Worm (Caenorhabditis elegans) whole organism, early embryonic: Measurements from ENCODE around the gene F53F4.4.

Experiments used
- B0310.2 ChIP-seq: sonication (generic microtip); optimal IDR thresholded peaks from 2 replicates; lab custom pipeline; 2016; ENCODE audit warnings: mild to moderate bottlenecking, missing genetic modification characterization, missing compliant biosample characterization
- F13C5.2 ChIP-seq: sonication (generic microtip); optimal IDR thresholded peaks from 2 replicates; lab custom pipeline; 2017; ENCODE audit warnings: mild to moderate bottlenecking, missing genetic modification characterization, inconsistent platforms, missing compliant biosample characterization
- aly-1 ChIP-seq: sonication (generic microtip); optimal IDR thresholded peaks from 2 replicates; lab custom pipeline; 2016; ENCODE audit warnings: missing genetic modification characterization, missing compliant biosample characterization
- ama-1 ChIP-seq: fragments of 150-350 bp; optimal IDR thresholded peaks from 2 replicates; lab custom pipeline; 2014
- ceh-13 ChIP-seq: fragments of 200-800 bp; sonication (Bioruptor generic); optimal IDR thresholded peaks from 2 replicates; lab custom pipeline; 2018; ENCODE audit warnings: mild to moderate bottlenecking, missing genetic modification characterization, missing compliant biosample characterization
- ceh-36 ChIP-seq: sonication (generic microtip); optimal IDR thresholded peaks from 2 replicates; lab custom pipeline; 2016; ENCODE audit warnings: missing genetic modification characterization, inconsistent platforms, missing compliant biosample characterization
- ets-7 ChIP-seq: sonication (generic microtip); optimal IDR thresholded peaks from 2 replicates; lab custom pipeline; 2016; ENCODE audit warnings: missing genotype, missing genetic modification characterization, missing compliant biosample characterization
- flt-1 ChIP-seq: fragments of 200-800 bp; sonication (Bioruptor generic); IDR thresholded peaks from 2 replicates; pipeline ENCODE4 v1.3.6; 2022; ENCODE audit warnings: missing genetic modification characterization, missing compliant biosample characterization
- hmbx-1 ChIP-seq: sonication (generic microtip); optimal IDR thresholded peaks from 2 replicates; lab custom pipeline; 2016; ENCODE audit warnings: mild to moderate bottlenecking, missing genetic modification characterization, missing compliant biosample characterization
- hmg-4 ChIP-seq: fragments of 200-800 bp; sonication (Bioruptor generic); optimal IDR thresholded peaks from 2 replicates; lab custom pipeline; 2018; ENCODE audit warnings: mild to moderate bottlenecking, missing genetic modification characterization, missing compliant biosample characterization
- hnd-1 ChIP-seq: sonication (generic microtip); optimal IDR thresholded peaks from 2 replicates; lab custom pipeline; 2016; ENCODE audit warnings: missing genetic modification characterization, missing compliant biosample characterization
- pes-1 ChIP-seq: fragments of 200-800 bp; sonication (Bioruptor generic); IDR thresholded peaks from 2 replicates; pipeline ENCODE4 v1.3.6; 2022; ENCODE audit warnings: missing genetic modification reagents, missing genetic modification characterization, missing compliant biosample characterization
- scrt-1 ChIP-seq: fragments of 200-800 bp; sonication (Bioruptor generic); IDR thresholded peaks from 2 replicates; pipeline ENCODE4 v1.3.6; 2022; ENCODE audit warnings: missing genetic modification characterization, missing compliant biosample characterization
- sea-1 ChIP-seq: fragments of 200-800 bp; sonication (Bioruptor generic); conservative IDR thresholded peaks from 2 replicates; pipeline ENCODE4 v1.3.6; 2022; ENCODE audit warnings: missing genetic modification characterization, missing compliant biosample characterization
- tbx-11 ChIP-seq: fragments of 200-800 bp; sonication (Bioruptor generic); IDR thresholded peaks from 2 replicates; pipeline ENCODE4 v1.3.6; 2022; ENCODE audit warnings: missing genetic modification characterization, missing compliant biosample characterization
- tbx-37 ChIP-seq: fragments of 200-800 bp; sonication (Bioruptor generic); conservative IDR thresholded peaks from 2 replicates; pipeline ENCODE4 v1.3.6; 2022; ENCODE audit warnings: missing genetic modification reagents, missing genetic modification characterization, missing compliant biosample characterization
- tra-4 ChIP-seq: sonication (generic microtip); optimal IDR thresholded peaks from 2 replicates; lab custom pipeline; 2017; ENCODE audit warnings: missing genetic modification characterization, missing compliant biosample characterization

Gene F53F4.4

ce11 chrV:13565781-13566180 is 27.4 kb upstream of the F53F4.4 start, which contains the start of gene slrp-1:
slrp-1 (plus strand) TSS chrV:13565863.
- TF ChIP-seq B0310.2 (tag; lab: Kevin White, UChicago) = no peak
- no peak for TF ChIP-seq sea-1 (GFP tag; lab: Robert Waterston, UW)
- TF ChIP-seq tbx-11 (GFP tag; lab: Robert Waterston, UW) = no peak
- no peak for TF ChIP-seq tra-4 (tag; lab: Kevin White, UChicago)
- no peak for TF ChIP-seq hmg-4 (GFP tag; lab: Kevin White, UChicago)

ce11 chrV:13566967-13567366 is 26.2 kb upstream of the F53F4.4 start:
- TF ChIP-seq ceh-13 (GFP tag; lab: Kevin White, UChicago) (no peak), ets-7 (tag; lab: Kevin White, UChicago) (no peak), hnd-1 (tag; lab: Kevin White, UChicago) (no peak), B0310.2 (tag; lab: Kevin White, UChicago) (no peak)

- TF ChIP-seq ceh-13 (GFP tag; lab: Kevin White, UChicago) = no peak
- no peak for TF ChIP-seq hmg-4 (GFP tag; lab: Kevin White, UChicago)
- TF ChIP-seq pes-1 (GFP tag; lab: Robert Waterston, UW) = no peak
- no peak for TF ChIP-seq tbx-37 (GFP tag; lab: Robert Waterston, UW)
- TF ChIP-seq B0310.2 (tag; lab: Kevin White, UChicago) = no peak
- TF ChIP-seq sea-1 (GFP tag; lab: Robert Waterston, UW) = no peak
- TF ChIP-seq hmbx-1 = no peak
- TF ChIP-seq tra-4 (tag; lab: Kevin White, UChicago) = no peak
- TF ChIP-seq ets-7 (tag; lab: Kevin White, UChicago) = no peak
- TF ChIP-seq scrt-1 (GFP tag; lab: Robert Waterston, UW) = no peak
- no peak for TF ChIP-seq ama-1 (lab: Kevin White, UChicago)
- TF ChIP-seq F13C5.2 (tag; lab: Kevin White, UChicago) = no peak
- no peak for TF ChIP-seq tbx-11 (GFP tag; lab: Robert Waterston, UW)
- TF ChIP-seq ceh-36 (tag; lab: Kevin White, UChicago) = no peak
- no peak for TF ChIP-seq hnd-1 (tag; lab: Kevin White, UChicago)
- no peak for TF ChIP-seq aly-1 (tag; lab: Kevin White, UChicago)
- TF ChIP-seq flt-1 (GFP tag; lab: Robert Waterston, UW) = no peak
Measured at ce11 chrV:13568533-13568932, 24.6 kb upstream of the F53F4.4 start, which contains the start of the genes nuaf-1 and bir-2. nuaf-1 (minus strand) TSS chrV:13568630. bir-2 (plus strand) TSS chrV:13568850.

ce11 chrV:13571714-13572258 is 21.4 kb upstream of the F53F4.4 start, which contains the start of gene C50B8.4:
C50B8.4 (plus strand) TSS chrV:13572012.
- no peak for TF ChIP-seq scrt-1 (GFP tag; lab: Robert Waterston, UW)
- no peak for TF ChIP-seq ceh-13 (GFP tag; lab: Kevin White, UChicago)
- no peak for TF ChIP-seq B0310.2 (tag; lab: Kevin White, UChicago)
- no peak for TF ChIP-seq ceh-36 (tag; lab: Kevin White, UChicago)
- no peak for TF ChIP-seq ama-1 (lab: Kevin White, UChicago)
- TF ChIP-seq flt-1 (GFP tag; lab: Robert Waterston, UW) = no peak
- no peak for TF ChIP-seq hnd-1 (tag; lab: Kevin White, UChicago)
- TF ChIP-seq tbx-11 (GFP tag; lab: Robert Waterston, UW) = no peak
- no peak for TF ChIP-seq aly-1 (tag; lab: Kevin White, UChicago)
- no peak for TF ChIP-seq pes-1 (GFP tag; lab: Robert Waterston, UW)
- TF ChIP-seq sea-1 (GFP tag; lab: Robert Waterston, UW) = no peak
- no peak for TF ChIP-seq tbx-37 (GFP tag; lab: Robert Waterston, UW)

ce11 chrV:13575866-13576265 is 17.3 kb upstream of the F53F4.4 start:
- TF ChIP-seq tbx-11 (GFP tag; lab: Robert Waterston, UW) (no peak), ama-1 (lab: Kevin White, UChicago) (no peak), tbx-37 (GFP tag; lab: Robert Waterston, UW) (no peak), aly-1 (tag; lab: Kevin White, UChicago) (no peak), flt-1 (GFP tag; lab: Robert Waterston, UW) (no peak), scrt-1 (GFP tag; lab: Robert Waterston, UW) (no peak), F13C5.2 (tag; lab: Kevin White, UChicago) (no peak), tra-4 (tag; lab: Kevin White, UChicago) (no peak), hnd-1 (tag; lab: Kevin White, UChicago) (no peak), pes-1 (GFP tag; lab: Robert Waterston, UW) (no peak), ceh-36 (tag; lab: Kevin White, UChicago) (no peak), sea-1 (GFP tag; lab: Robert Waterston, UW) (no peak), ets-7 (tag; lab: Kevin White, UChicago) (no peak), ceh-13 (GFP tag; lab: Kevin White, UChicago) (no peak), B0310.2 (tag; lab: Kevin White, UChicago) (no peak), hmbx-1 (no peak), hmg-4 (GFP tag; lab: Kevin White, UChicago) (no peak)

ce11 chrV:13576828-13577227 is 16.4 kb upstream of the F53F4.4 start:
- no peak for TF ChIP-seq hmg-4 (GFP tag; lab: Kevin White, UChicago)
- TF ChIP-seq flt-1 (GFP tag; lab: Robert Waterston, UW) = no peak
- no peak for TF ChIP-seq hnd-1 (tag; lab: Kevin White, UChicago)
- TF ChIP-seq ceh-13 (GFP tag; lab: Kevin White, UChicago) = no peak
- no peak for TF ChIP-seq ama-1 (lab: Kevin White, UChicago)
- TF ChIP-seq ets-7 (tag; lab: Kevin White, UChicago) = no peak
- TF ChIP-seq hmbx-1 = no peak
- no peak for TF ChIP-seq tbx-37 (GFP tag; lab: Robert Waterston, UW)
- no peak for TF ChIP-seq scrt-1 (GFP tag; lab: Robert Waterston, UW)
- TF ChIP-seq tra-4 (tag; lab: Kevin White, UChicago) = no peak
- TF ChIP-seq F13C5.2 (tag; lab: Kevin White, UChicago) = no peak

- TF ChIP-seq scrt-1 (GFP tag; lab: Robert Waterston, UW) (no peak), tbx-37 (GFP tag; lab: Robert Waterston, UW) (no peak)
Measured at ce11 chrV:13577463-13577862, 15.7 kb upstream of the F53F4.4 start.
